Fruit fly (Drosophila melanogaster) whole organism: Measurements from ENCODE around the gene CG14362.

Experiments used
- pan ChIP-seq: fragments of >200 bp; optimal IDR thresholded peaks from 2 replicates; lab custom pipeline; 2017
- psq ChIP-seq: fragments of >200 bp; optimal IDR thresholded peaks from 2 replicates; lab custom pipeline; 2017
- usp ChIP-seq: fragments of >200 bp; optimal IDR thresholded peaks from 2 replicates; lab custom pipeline; 2017; ENCODE audit warnings: missing biosample characterization, missing genetic modification characterization, mixed read lengths

- no peak for TF ChIP-seq pan
- TF ChIP-seq usp = no peak
- TF ChIP-seq psq (lab: Kevin White, UChicago) = no peak
These were observed 46.0 kb downstream of the CG14362 start for dm6 chr3R:13809261-13809660.
